Worm (Caenorhabditis elegans) whole organism, L4 larva: ENCODE measurements around the gene daf-19.

Experiments
- D1046.2 ChIP-seq: fragments of 200-800 bp; sonication (Bioruptor generic); IDR thresholded peaks from 2 replicates; pipeline ENCODE4 v1.3.6; 2022; ENCODE audit warnings: missing genetic modification characterization, missing compliant biosample characterization
- F10B5.3 ChIP-seq: sonication (generic microtip); optimal IDR thresholded peaks from 2 replicates; lab custom pipeline; 2016; ENCODE audit warnings: mild to moderate bottlenecking, missing genetic modification characterization, missing compliant biosample characterization
- F26F4.8 ChIP-seq: fragments of 200-800 bp; sonication (Bioruptor generic); conservative IDR thresholded peaks from 2 replicates; pipeline ENCODE4 v1.3.6; 2022; ENCODE audit warnings: missing genetic modification characterization, missing compliant biosample characterization
- R02D3.7 ChIP-seq: fragments of 150-350 bp; sonication (generic microtip); optimal IDR thresholded peaks from 3 replicates; lab custom pipeline; 2014; ENCODE audit warnings: missing biosample characterization, missing genetic modification characterization
- T26A8.4 ChIP-seq: fragments of 200-800 bp; sonication (Bioruptor generic); IDR thresholded peaks from 2 replicates; pipeline ENCODE4 v1.3.6; 2022; ENCODE audit warnings: missing genetic modification characterization, missing compliant biosample characterization
- Y48G9A.11 ChIP-seq: fragments of 200-800 bp; sonication (Bioruptor generic); IDR thresholded peaks from 2 replicates; pipeline ENCODE4 v1.3.6; 2022; ENCODE audit warnings: missing genetic modification reagents, missing genetic modification characterization, missing compliant biosample characterization
- Y5F2A.4 ChIP-seq: fragments of 200-800 bp; sonication (Bioruptor generic); optimal IDR thresholded peaks from 2 replicates; lab custom pipeline; 2018; ENCODE audit warnings: mild to moderate bottlenecking, missing genetic modification characterization, missing compliant biosample characterization
- ZK546.5 ChIP-seq, 2 experiments: sonication (generic microtip); optimal IDR thresholded peaks; 2 replicates each; lab custom pipeline; 2017; ENCODE audit warnings: missing biosample characterization in 2 of 2, missing genetic modification characterization in 2 of 2
- aha-1 ChIP-seq: fragments of 150-350 bp; peaks from one replicate; lab custom pipeline; 2014; ENCODE audit warnings: missing biosample characterization, missing genetic modification characterization
- aly-2 ChIP-seq: sonication (generic microtip); optimal IDR thresholded peaks from 2 replicates; lab custom pipeline; 2018; ENCODE audit warnings: missing biosample characterization, missing genetic modification characterization
- attf-4 ChIP-seq: sonication (generic microtip); optimal IDR thresholded peaks from 3 replicates; lab custom pipeline; 2017; ENCODE audit warnings: missing biosample characterization, missing genetic modification characterization
- ceh-44 ChIP-seq: fragments of 200-800 bp; sonication (Bioruptor generic); IDR thresholded peaks from 2 replicates; pipeline ENCODE4 v1.3.6; 2022; ENCODE audit warnings: missing genetic modification reagents, missing genetic modification characterization, missing compliant biosample characterization
- ceh-82 ChIP-seq: sonication (generic microtip); optimal IDR thresholded peaks from 2 replicates; lab custom pipeline; 2017; ENCODE audit warnings: missing biosample characterization, missing genetic modification characterization
- cey-2 ChIP-seq: sonication (generic microtip); optimal IDR thresholded peaks from 3 replicates; lab custom pipeline; 2017; ENCODE audit warnings: missing genetic modification characterization, mild to moderate bottlenecking, missing compliant biosample characterization, antibody characterized with exemption, borderline replicate concordance; ENCODE audit not compliant: insufficient read depth
- daf-16 ChIP-seq, 3 experiments: sonication (generic microtip); optimal IDR thresholded peaks; 2 replicates each; lab custom pipeline; 2016 to 2017; ENCODE audit warnings: missing genetic modification characterization in 3 of 3, missing genetic modification reagents in 3 of 3, mild to moderate bottlenecking in 2 of 3, missing compliant biosample characterization in 2 of 3, missing biosample characterization in 1 of 3, moderate library complexity in 1 of 3
- duxl-1 ChIP-seq: sonication (generic microtip); optimal IDR thresholded peaks from 2 replicates; lab custom pipeline; 2016; ENCODE audit warnings: mild to moderate bottlenecking, missing genetic modification characterization, moderate library complexity, missing compliant biosample characterization; ENCODE audit not compliant: poor library complexity
- jun-1 ChIP-seq: fragments of 150-350 bp; optimal IDR thresholded peaks from 2 replicates; lab custom pipeline; 2014; ENCODE audit warnings: missing biosample characterization, missing genetic modification reagents, missing genetic modification characterization
- lir-3 ChIP-seq: sonication (generic microtip); optimal IDR thresholded peaks from 2 replicates; lab custom pipeline; 2016; ENCODE audit warnings: mild to moderate bottlenecking, missing genetic modification characterization, missing compliant biosample characterization
- mes-2 ChIP-seq: sonication (generic microtip); optimal IDR thresholded peaks from 2 replicates; lab custom pipeline; 2016; ENCODE audit warnings: missing genotype, mild to moderate bottlenecking, missing genetic modification characterization, missing compliant biosample characterization; ENCODE audit not compliant: poor library complexity, severe bottlenecking
- mxl-2 ChIP-seq: fragments of 200-800 bp; sonication (Bioruptor generic); conservative IDR thresholded peaks from 2 replicates; pipeline ENCODE4 v1.3.6; 2022; ENCODE audit warnings: missing genetic modification reagents, missing genetic modification characterization, missing compliant biosample characterization
- nhr-11 ChIP-seq: fragments of 150-350 bp; optimal IDR thresholded peaks from 2 replicates; lab custom pipeline; 2014; ENCODE audit warnings: missing biosample characterization, missing genetic modification characterization
- nhr-42 ChIP-seq: fragments of 200-800 bp; sonication (Bioruptor generic); IDR thresholded peaks from 2 replicates; pipeline ENCODE4 v1.3.6; 2022; ENCODE audit warnings: missing genetic modification characterization, missing compliant biosample characterization
- nhr-6 ChIP-seq: fragments of 150-350 bp; optimal IDR thresholded peaks from 2 replicates; lab custom pipeline; 2014; ENCODE audit warnings: missing biosample characterization, missing genetic modification characterization
- pha-4 ChIP-seq, 2 experiments: fragments of 150-350 bp in 1 of 2; fragments of 200-800 bp in 1 of 2; sonication (Bioruptor generic) in 1 of 2; IDR thresholded peaks in 1 of 2; optimal IDR thresholded peaks in 1 of 2; 2 replicates each; pipeline versions ENCODE4 v1.3.6 to Lab custom; 2014 to 2022; ENCODE audit warnings: missing genetic modification characterization in 2 of 2, missing genetic modification reagents in 2 of 2, missing biosample characterization in 1 of 2, missing compliant biosample characterization in 1 of 2
- php-3 ChIP-seq: fragments of 200-800 bp; sonication (Bioruptor generic); IDR thresholded peaks from 2 replicates; pipeline ENCODE4 v1.3.6; 2022; ENCODE audit warnings: missing genetic modification reagents, missing genetic modification characterization, missing compliant biosample characterization
- rbr-2 ChIP-seq: sonication (generic microtip); optimal IDR thresholded peaks from 2 replicates; lab custom pipeline; 2016; ENCODE audit warnings: missing genotype, missing genetic modification characterization, missing compliant biosample characterization
- snpc-4 ChIP-seq: fragments of 150-350 bp; optimal IDR thresholded peaks from 2 replicates; lab custom pipeline; 2014; ENCODE audit warnings: missing biosample characterization, missing genetic modification characterization
- unc-62 ChIP-seq, 3 experiments: fragments of 150-350 bp in 1 of 3; sonication (generic microtip); optimal IDR thresholded peaks in 2 of 3; peaks in 1 of 3; 1 replicate in 1 of 3; 2 replicates in 2 of 3; lab custom pipeline; 2014 to 2017; ENCODE audit warnings: missing biosample characterization in 3 of 3, missing genetic modification characterization in 3 of 3, missing genetic modification reagents in 3 of 3, missing genotype in 1 of 3
- zfp-2 ChIP-seq: sonication (generic microtip); optimal IDR thresholded peaks from 2 replicates; lab custom pipeline; 2016; ENCODE audit warnings: mild to moderate bottlenecking, missing genetic modification characterization, missing compliant biosample characterization
- ztf-7 ChIP-seq: fragments of 150-350 bp; optimal IDR thresholded peaks from 2 replicates; lab custom pipeline; 2014; ENCODE audit warnings: missing biosample characterization, missing genetic modification characterization

Gene daf-19

DNA sequence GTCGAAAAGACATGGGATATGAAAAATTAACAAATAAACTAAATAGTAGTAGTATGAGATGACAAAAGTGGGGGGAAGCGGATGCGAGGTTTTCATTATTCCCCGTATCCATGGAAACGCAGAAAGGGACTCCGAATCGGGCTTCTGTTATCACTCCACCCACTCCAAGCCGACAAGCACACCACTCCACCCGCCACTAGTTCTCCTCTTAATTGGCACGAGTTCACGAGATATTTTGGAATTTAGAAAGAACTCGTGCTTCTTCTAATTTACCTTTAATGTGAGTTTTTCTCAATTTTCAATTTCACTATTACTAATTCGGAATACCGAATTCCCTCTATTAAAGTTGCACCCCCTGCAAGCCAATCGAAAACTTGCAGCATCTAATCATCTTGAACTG is 2.8 kb downstream of the daf-19 start:
- TF ChIP-seq lir-3 (tag; lab: Kevin White, UChicago) (no peak), unc-62 (GFP tag; optimal IDR thresholded peaks at IDR 0.05 in 1 of 2; lab: Kevin White, UChicago) (peak in 1 of 2 experiments; percentile 29), unc-62 (tag; optimal IDR thresholded peaks at IDR 0.05; lab: Kevin White, UChicago) (no peak)

DNA sequence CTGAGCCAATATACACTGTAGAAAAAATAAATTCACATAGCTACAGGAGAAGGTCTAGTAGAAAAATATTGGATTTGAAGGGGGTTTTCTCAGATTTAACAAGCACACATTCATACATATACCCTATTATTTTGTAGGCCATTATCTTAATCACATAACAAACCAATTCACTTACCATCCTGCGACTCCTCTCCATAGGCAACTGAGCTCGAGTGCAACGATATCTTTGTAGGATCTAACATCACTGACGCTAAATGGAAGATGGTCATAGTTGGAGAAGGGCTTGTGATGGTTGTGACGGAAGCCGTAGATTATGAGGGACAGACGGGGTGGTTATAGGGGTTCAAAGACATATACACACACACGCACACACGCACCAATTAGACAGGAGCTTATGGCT is 5.0 kb downstream of the daf-19 start:
- TF ChIP-seq aha-1 (tag; lab: Kevin White, UChicago): peak; percentile 66
- TF ChIP-seq T26A8.4: no peak
- TF ChIP-seq Y5F2A.4 (GFP tag; lab: Kevin White, UChicago): no peak
- TF ChIP-seq ZK546.5 (tag; optimal IDR thresholded peaks at IDR 0.05; lab: Kevin White, UChicago): no peak
- no peak for TF ChIP-seq R02D3.7
- no peak for TF ChIP-seq duxl-1
- TF ChIP-seq, all 104 proteins: peak for 1

DNA sequence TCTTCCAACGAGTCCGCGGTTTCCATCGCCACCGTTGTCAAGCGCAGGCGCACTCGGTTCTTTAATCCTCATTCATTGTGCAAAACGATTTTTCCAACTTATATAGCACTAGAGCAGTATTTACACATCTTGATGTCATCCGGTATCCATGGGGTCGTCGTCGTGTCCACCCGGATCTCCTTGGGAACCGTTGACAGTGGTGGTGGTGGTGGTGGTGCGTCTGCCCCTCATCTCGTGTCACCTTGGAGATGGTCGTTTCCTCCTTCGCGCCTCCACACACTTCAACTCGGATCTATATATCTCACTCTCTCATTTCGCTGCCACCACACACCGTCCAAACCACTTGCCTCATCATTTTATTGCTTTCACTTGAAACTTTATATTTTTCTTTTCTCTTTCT is 6.4 kb downstream of the daf-19 start:
- peak; percentile 24 for TF ChIP-seq nhr-11
- TF ChIP-seq attf-4 (tag; lab: Kevin White, UChicago): no peak

DNA sequence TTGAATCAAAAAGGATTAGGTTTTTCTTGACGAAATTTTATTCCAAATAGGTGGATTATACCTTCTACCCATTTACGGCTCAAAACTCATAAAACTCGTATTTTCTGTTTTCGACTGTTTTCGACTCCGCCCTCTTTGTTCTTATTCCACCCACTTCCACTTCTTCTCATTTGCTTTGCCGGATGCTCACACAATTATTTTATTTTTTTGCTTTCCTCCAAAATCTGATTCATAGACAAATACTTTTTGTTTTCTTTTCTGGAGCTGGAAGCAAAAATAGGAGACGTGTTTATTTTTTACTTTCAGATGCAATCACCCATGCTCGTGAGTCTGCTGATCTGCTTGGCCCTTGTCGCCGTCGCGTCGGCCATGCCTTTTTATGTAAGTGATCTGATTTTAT is 14.0 kb downstream of the daf-19 start, which contains the start of gene nlp-63:
Gene nlp-63 (plus strand): TSS at position 301 of the 400 bp plus-strand sequence.
- TF ChIP-seq cey-2 (tag; lab: Kevin White, UChicago) (no peak), zfp-2 (tag; lab: Kevin White, UChicago) (no peak), nhr-6 (tag; lab: Kevin White, UChicago) (no peak)

DNA sequence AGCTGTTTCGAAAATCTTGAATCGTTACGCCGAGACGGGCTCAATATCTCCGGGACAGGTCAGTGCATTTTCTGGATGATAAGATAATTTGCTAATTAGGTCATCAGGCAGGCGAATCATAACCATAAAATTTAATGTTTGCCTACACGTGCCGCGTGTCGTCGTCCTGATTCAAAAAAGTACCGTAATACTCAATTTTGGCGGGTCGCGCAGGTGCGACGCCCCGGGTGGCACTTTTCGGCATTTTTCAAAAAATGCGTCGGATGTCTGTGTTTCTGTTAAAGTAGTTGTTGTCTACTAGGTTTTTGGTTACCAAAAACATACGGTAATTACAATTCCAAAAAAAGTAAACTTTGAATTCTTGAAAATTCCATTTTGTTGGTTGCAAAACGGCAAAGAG is 21.6 kb downstream of the daf-19 start:
- TF ChIP-seq mxl-2 (GFP tag; lab: Robert Waterston, UW) (no peak), nhr-6 (tag; lab: Kevin White, UChicago) (no peak), D1046.2 (GFP tag; lab: Robert Waterston, UW) (no peak), jun-1 (tag; lab: Kevin White, UChicago) (no peak), snpc-4 (tag; lab: Kevin White, UChicago) (no peak), aly-2 (tag; lab: Kevin White, UChicago) (no peak), php-3 (GFP tag; lab: Robert Waterston, UW) (no peak), daf-16 (GFP tag; optimal IDR thresholded peaks at IDR 0.05; lab: Kevin White, UChicago) (no peak), daf-16 (tag; optimal IDR thresholded peaks at IDR 0.05; lab: Kevin White, UChicago) (no peak), F26F4.8 (GFP tag; lab: Robert Waterston, UW) (no peak), nhr-42 (GFP tag; lab: Robert Waterston, UW) (no peak), Y48G9A.11 (GFP tag; lab: Robert Waterston, UW) (no peak), pha-4 (GFP tag; IDR thresholded peaks at IDR 0.05; lab: Robert Waterston, UW) (no peak), pha-4 (tag; optimal IDR thresholded peaks at IDR 0.05; lab: Kevin White, UChicago) (no peak), rbr-2 (no peak), ceh-82 (no peak), zfp-2 (tag; lab: Kevin White, UChicago) (no peak), ztf-7 (no peak), F10B5.3 (tag; lab: Kevin White, UChicago) (no peak), aha-1 (tag; lab: Kevin White, UChicago) (no peak), ceh-44 (GFP tag; lab: Robert Waterston, UW) (no peak)

DNA sequence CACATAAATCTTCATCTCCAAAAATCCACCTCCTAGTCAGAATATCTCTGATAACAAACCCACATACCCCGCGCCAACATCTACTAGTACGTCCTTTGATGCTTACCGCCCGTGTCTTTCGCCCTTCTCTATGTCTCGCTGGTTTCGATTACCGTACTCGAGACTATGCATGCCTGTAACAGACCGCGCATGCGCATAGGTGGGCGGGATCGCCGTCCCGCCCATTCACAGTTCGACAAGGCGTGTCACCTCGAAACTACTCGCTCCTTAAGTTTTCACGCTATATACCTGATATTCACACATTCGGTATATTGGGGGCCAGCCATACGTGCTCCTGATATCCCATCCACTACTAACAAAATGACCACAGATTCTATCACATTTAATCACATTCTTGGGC is 22.7 kb downstream of the daf-19 start, which contains the start of gene pax-3:
Gene pax-3 (plus strand): TSS at position 83 of the 400 bp plus-strand sequence.
- peak in 1 of 2 experiments; percentile 3 for TF ChIP-seq unc-62 (GFP tag; optimal IDR thresholded peaks at IDR 0.05 in 1 of 2; lab: Kevin White, UChicago)
- TF ChIP-seq unc-62 (tag; optimal IDR thresholded peaks at IDR 0.05; lab: Kevin White, UChicago): no peak
- TF ChIP-seq mes-2: no peak
- TF ChIP-seq aha-1 (tag; lab: Kevin White, UChicago): peak; percentile 88
